Worm (Caenorhabditis elegans) whole organism, L2 larva: ENCODE results near the gene ugt-11.

Experiments
- ZK546.5 ChIP-seq: sonication (generic microtip); optimal IDR thresholded peaks from 2 replicates; lab custom pipeline; 2017; ENCODE audit warnings: missing biosample characterization, missing genetic modification characterization
- zag-1 ChIP-seq: fragments of 150-350 bp; optimal IDR thresholded peaks from 2 replicates; lab custom pipeline; 2014; ENCODE audit warnings: missing biosample characterization, missing genetic modification characterization

DNA sequence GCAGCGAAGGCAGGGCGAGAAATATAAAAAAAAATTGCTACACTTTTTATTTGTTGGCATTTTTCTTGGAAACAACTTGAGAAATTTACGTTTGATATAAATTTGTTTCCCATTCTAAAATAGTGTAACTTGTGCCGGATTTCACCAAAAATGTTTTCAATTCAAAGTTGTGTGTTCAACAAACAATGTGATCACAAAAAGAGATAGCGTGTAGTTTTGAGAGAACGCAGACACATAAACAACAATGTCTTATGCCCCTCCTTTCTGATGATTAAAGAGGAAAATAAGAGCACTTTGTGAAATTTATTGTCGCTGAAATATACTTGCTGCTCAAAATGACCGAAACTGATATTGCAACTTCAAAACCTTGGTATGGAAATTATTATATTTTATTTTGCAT is 47.4 kb downstream of the ugt-11 start, which contains the start of gene abhd-5.1:
- TF ChIP-seq ZK546.5 (tag; lab: Kevin White, UChicago), result no peak
- no peak for TF ChIP-seq zag-1 (tag; lab: Kevin White, UChicago)
